Worm (Caenorhabditis elegans) whole organism, L4 larva: ENCODE data around the gene R31.2.

ENCODE experiments used
- ZK337.2 ChIP-seq: fragments of 200-800 bp; sonication (Bioruptor generic); IDR thresholded peaks from 2 replicates; pipeline ENCODE4 v1.3.6; 2022; ENCODE audit warnings: missing genetic modification reagents, missing genetic modification characterization, missing compliant biosample characterization
- ceh-28 ChIP-seq: fragments of 150-350 bp; optimal IDR thresholded peaks from 2 replicates; lab custom pipeline; 2014; ENCODE audit warnings: missing biosample characterization, missing genetic modification reagents, missing genetic modification characterization
- dmd-9 ChIP-seq: fragments of 200-800 bp; sonication (Bioruptor generic); IDR thresholded peaks from 2 replicates; pipeline ENCODE4 v1.3.6; 2022; ENCODE audit warnings: missing genetic modification reagents, missing genetic modification characterization, missing compliant biosample characterization
- mdl-1 ChIP-seq, 2 experiments: fragments of 150-350 bp in 1 of 2; sonication (generic microtip) in 1 of 2; optimal IDR thresholded peaks; 2 replicates each; lab custom pipeline; 2014 to 2017; ENCODE audit warnings: missing biosample characterization in 2 of 2, missing genetic modification characterization in 2 of 2
- nhr-10 ChIP-seq: fragments of 150-350 bp; optimal IDR thresholded peaks from 2 replicates; lab custom pipeline; 2014; ENCODE audit warnings: missing biosample characterization, missing genetic modification characterization
- sdz-12 ChIP-seq: fragments of 200-800 bp; sonication (Bioruptor generic); optimal IDR thresholded peaks from 2 replicates; lab custom pipeline; 2018; ENCODE audit warnings: mild to moderate bottlenecking, missing genetic modification characterization, missing compliant biosample characterization
- skn-1 ChIP-seq: fragments of 150-350 bp; optimal IDR thresholded peaks from 2 replicates; lab custom pipeline; 2014; ENCODE audit warnings: missing biosample characterization, missing genetic modification characterization
- snpc-4 ChIP-seq: fragments of 150-350 bp; optimal IDR thresholded peaks from 2 replicates; lab custom pipeline; 2014; ENCODE audit warnings: missing biosample characterization, missing genetic modification characterization
- ztf-7 ChIP-seq: fragments of 150-350 bp; optimal IDR thresholded peaks from 2 replicates; lab custom pipeline; 2014; ENCODE audit warnings: missing biosample characterization, missing genetic modification characterization

- TF ChIP-seq dmd-9 (no peak), sdz-12 (GFP tag; lab: Kevin White, UChicago) (no peak), ceh-28 (no peak), skn-1 (no peak), nhr-10 (no peak), mdl-1 (tag; optimal IDR thresholded peaks at IDR 0.05; lab: Kevin White, UChicago) (no peak), ZK337.2 (GFP tag; lab: Robert Waterston, UW) (no peak), snpc-4 (no peak), ztf-7 (tag; lab: Kevin White, UChicago) (no peak)
Measured at ce11 chrV:11875060-11875459, 42.3 kb upstream of the R31.2 start, which contains the start of gene sulp-4.
